Worm (Caenorhabditis elegans): ENCODE measurements around the gene lst-5.

Gene lst-5

ce11 chrII:7072590-7073536 is 50.1 kb downstream of the lst-5 start (continued):
- TF ChIP-seq tbx-2 (tag; optimal IDR thresholded peaks at IDR 0.05) (peak; percentile 74), dpl-1 (GFP tag; optimal IDR thresholded peaks at IDR 0.05) (peak; percentile 55 to 71 (median 61)), skn-1 (tag; optimal IDR thresholded peaks at IDR 0.05) (peak; percentile 77), Y116A8C.19 (tag; optimal IDR thresholded peaks at IDR 0.05; ENCODE audit: borderline replicate concordance) (no peak), ceh-63 (GFP tag; optimal IDR thresholded peaks at IDR 0.05) (no peak), swsn-7 (tag; optimal IDR thresholded peaks at IDR 0.05) (peak; percentile 73), lin-35 (GFP tag; optimal IDR thresholded peaks at IDR 0.05) (peak; percentile 72 to 78), lir-3 (tag; optimal IDR thresholded peaks at IDR 0.05; ENCODE audit: poor library complexity) (peak; percentile 83), nhr-20 (tag; optimal IDR thresholded peaks at IDR 0.05) (peak; percentile 79)

- TF ChIP-seq dpl-1 (GFP tag; optimal IDR thresholded peaks at IDR 0.05), result no peak
- no peak for TF ChIP-seq mab-9 (GFP tag; IDR thresholded peaks at IDR 0.05)
- no peak for TF ChIP-seq lin-39 (tag; optimal IDR thresholded peaks at IDR 0.05)
- TF ChIP-seq grh-1 (GFP tag; IDR thresholded peaks at IDR 0.05), result no peak
- no peak for TF ChIP-seq nhr-90 (tag; optimal IDR thresholded peaks at IDR 0.05; ENCODE audit: poor library complexity)
- no peak for TF ChIP-seq dsc-1 (tag; optimal IDR thresholded peaks at IDR 0.05)
- no peak for TF ChIP-seq ztf-4 (tag; optimal IDR thresholded peaks at IDR 0.05)
- TF ChIP-seq ztf-11 (tag; optimal IDR thresholded peaks at IDR 0.05), result no peak
- TF ChIP-seq nhr-76 (tag; optimal IDR thresholded peaks at IDR 0.05), result no peak
- no peak for TF ChIP-seq pax-3 (tag; optimal IDR thresholded peaks at IDR 0.05)
Measured at ce11 chrII:7073537-7073913, 50.8 kb downstream of the lst-5 start, which contains the start of gene kat-1. kat-1 (plus strand) TSS chrII:7073814.
